Fruit fly (Drosophila melanogaster) whole organism, wandering third instar larva: Measurements from ENCODE around the gene Cdc5.

Experiments
- Dif ChIP-seq: fragments of 200-275, 200-300 bp; sonication (Bioruptor generic); optimal IDR thresholded peaks from 2 replicates; lab custom pipeline; 2018; ENCODE audit warnings: missing biosample characterization, missing genetic modification characterization; ENCODE audit not compliant: partially characterized antibody
- OdsH ChIP-seq: fragments of 200-800 bp; sonication (Bioruptor generic); optimal IDR thresholded peaks from 2 replicates; lab custom pipeline; 2016; ENCODE audit warnings: missing biosample characterization, mild to moderate bottlenecking, missing genetic modification characterization
- dmrt93B ChIP-seq: fragments of 200-800 bp; sonication (Bioruptor generic); optimal IDR thresholded peaks from 2 replicates; lab custom pipeline; 2018; ENCODE audit warnings: missing biosample characterization, mild to moderate bottlenecking, missing genetic modification characterization
- h ChIP-seq: fragments of 200-800 bp; sonication (Bioruptor generic); optimal IDR thresholded peaks from 3 replicates; lab custom pipeline; 2016; ENCODE audit warnings: missing biosample characterization, mild to moderate bottlenecking, missing genetic modification characterization
- psq ChIP-seq: fragments of 200-800 bp; sonication (Bioruptor generic); optimal IDR thresholded peaks from 3 replicates; lab custom pipeline; 2017; ENCODE audit warnings: missing biosample characterization, mild to moderate bottlenecking, missing genetic modification characterization, moderate library complexity

DNA sequence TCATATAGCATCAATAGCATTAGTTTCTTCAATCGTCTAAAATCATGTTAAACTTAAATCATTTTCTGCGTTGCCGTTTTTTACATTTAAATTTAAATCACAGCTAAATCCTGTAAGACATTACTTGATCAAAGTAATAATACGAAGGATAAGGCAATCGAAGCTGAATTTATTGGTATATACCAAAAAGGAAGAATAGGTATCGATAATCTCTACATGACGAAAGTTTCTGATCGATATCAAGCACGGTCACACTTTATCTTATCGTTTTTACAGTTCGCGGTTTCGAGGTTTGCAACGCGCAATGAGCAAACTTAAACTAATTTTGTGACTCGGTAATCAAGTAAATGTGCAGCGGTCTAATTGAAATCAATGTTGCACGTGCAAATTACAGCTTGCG lies 33.4 kb downstream of the Cdc5 start, which contains the start of the genes Atac3 and Ptpmeg:
- no peak for TF ChIP-seq dmrt93B (GFP tag; lab: Kevin White, UChicago)
- TF ChIP-seq h (GFP tag; lab: Kevin White, UChicago): no peak
- no peak for TF ChIP-seq OdsH (GFP tag; lab: Kevin White, UChicago)
- no peak for TF ChIP-seq psq
- TF ChIP-seq Dif (GFP tag; lab: Kevin White, UChicago): no peak
